Worm (Caenorhabditis elegans): ENCODE measurements around the gene Y11D7A.8.

Gene Y11D7A.8

DNA sequence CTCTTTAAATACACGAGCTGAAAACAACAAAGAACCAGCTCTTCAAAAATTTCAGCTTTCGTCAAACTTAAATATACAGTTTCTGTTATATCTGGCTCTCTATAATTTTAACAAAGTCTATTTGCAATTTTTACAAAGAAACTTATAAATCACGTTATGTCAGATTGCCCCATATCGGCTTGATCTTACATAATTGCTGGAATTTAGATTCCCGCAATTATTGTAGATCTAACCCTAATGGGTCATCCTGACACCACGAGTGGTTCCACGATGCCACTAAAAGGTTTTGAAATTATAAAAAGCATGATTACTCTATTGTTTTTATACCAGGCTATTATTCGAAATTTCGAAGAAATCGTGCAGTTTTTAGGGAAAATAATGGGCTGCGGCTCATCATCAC lies at the start of gene Y11D7A.8:
TSS of gene Y11D7A.8 (plus strand) at position 301 of the 400 bp plus-strand sequence.
- TF ChIP-seq him-1 (tag; optimal IDR thresholded peaks at IDR 0.05) (no peak), W03F9.2 (tag; optimal IDR thresholded peaks at IDR 0.05) (no peak), dao-5 (tag; optimal IDR thresholded peaks at IDR 0.05) (no peak)

ce11 chrIV:9210841-9211240 lies 40.3 kb upstream of the Y11D7A.8 start:
- TF ChIP-seq W03F9.2 (tag; optimal IDR thresholded peaks at IDR 0.05) (no peak), dao-5 (tag; optimal IDR thresholded peaks at IDR 0.05) (no peak), him-1 (tag; optimal IDR thresholded peaks at IDR 0.05) (no peak)

ce11 chrIV:9212121-9212520 lies 39.1 kb upstream of the Y11D7A.8 start, which contains the start of gene C46C2.6:
C46C2.6 (plus strand) TSS chrIV:9212421.
- TF ChIP-seq him-1 (tag; optimal IDR thresholded peaks at IDR 0.05) (no peak), W03F9.2 (tag; optimal IDR thresholded peaks at IDR 0.05) (no peak), dao-5 (tag; optimal IDR thresholded peaks at IDR 0.05) (no peak)

DNA sequence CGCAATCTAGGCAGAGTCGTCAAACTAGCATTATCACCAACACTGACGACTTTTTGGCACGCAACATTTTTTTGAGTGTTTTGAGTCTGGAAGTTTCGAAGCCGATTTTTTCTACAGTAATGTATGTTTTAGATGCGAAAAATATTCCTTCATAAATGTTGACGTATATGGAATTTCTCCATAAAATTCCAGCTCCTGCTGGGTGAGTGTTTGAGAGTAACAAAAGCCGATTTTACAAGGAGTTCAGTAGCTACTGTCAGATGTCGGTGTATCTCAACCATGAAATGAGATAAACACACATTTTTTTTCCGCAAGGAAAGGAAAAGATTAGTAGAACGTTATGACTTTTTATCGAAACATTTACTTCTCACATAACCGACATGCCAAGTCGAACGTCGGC lies 36.4 kb upstream of the Y11D7A.8 start:
- no peak for TF ChIP-seq W03F9.2 (tag; optimal IDR thresholded peaks at IDR 0.05)
- no peak for TF ChIP-seq dao-5 (tag; optimal IDR thresholded peaks at IDR 0.05)
- no peak for TF ChIP-seq him-1 (tag; optimal IDR thresholded peaks at IDR 0.05)

ce11 chrIV:9215824-9216223 lies 35.4 kb upstream of the Y11D7A.8 start:
- TF ChIP-seq W03F9.2 (tag; optimal IDR thresholded peaks at IDR 0.05) (no peak), dao-5 (tag; optimal IDR thresholded peaks at IDR 0.05) (no peak)

DNA sequence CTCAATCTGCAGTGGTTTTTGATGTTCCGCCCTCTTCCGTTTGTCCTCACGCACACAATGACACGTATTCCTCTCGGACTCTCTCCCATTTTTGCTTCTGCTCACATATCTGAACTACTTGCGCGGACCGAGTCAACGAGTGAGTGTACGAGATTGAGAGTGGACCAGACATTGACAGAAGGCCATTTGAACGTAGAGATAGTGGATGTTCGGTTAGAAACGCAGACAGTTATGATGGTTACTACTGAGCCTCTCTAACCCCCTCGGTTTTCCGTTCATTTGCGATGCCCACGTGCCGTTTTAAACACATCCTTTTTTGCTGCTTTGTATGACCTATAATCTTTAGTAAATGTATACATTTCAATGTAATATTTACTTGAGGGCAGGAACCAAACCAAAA lies 34.7 kb upstream of the Y11D7A.8 start:
- TF ChIP-seq him-1 (tag; optimal IDR thresholded peaks at IDR 0.05) (no peak), W03F9.2 (tag; optimal IDR thresholded peaks at IDR 0.05) (no peak), dao-5 (tag; optimal IDR thresholded peaks at IDR 0.05) (no peak)

ce11 chrIV:9216956-9217355 lies 34.2 kb upstream of the Y11D7A.8 start:
- TF ChIP-seq dao-5 (tag; optimal IDR thresholded peaks at IDR 0.05) (no peak), W03F9.2 (tag; optimal IDR thresholded peaks at IDR 0.05) (no peak), him-1 (tag; optimal IDR thresholded peaks at IDR 0.05) (no peak)

- TF ChIP-seq W03F9.2 (tag; optimal IDR thresholded peaks at IDR 0.05), result no peak
- TF ChIP-seq dao-5 (tag; optimal IDR thresholded peaks at IDR 0.05), result no peak
- TF ChIP-seq him-1 (tag; optimal IDR thresholded peaks at IDR 0.05), result no peak
Measured at ce11 chrIV:9217426-9217825, 33.8 kb upstream of the Y11D7A.8 start, which contains the start of gene C46C2.2. C46C2.2 (plus strand) TSS chrIV:9217726.

ce11 chrIV:9218415-9218814 lies 32.8 kb upstream of the Y11D7A.8 start:
- TF ChIP-seq him-1 (tag; optimal IDR thresholded peaks at IDR 0.05) (no peak), W03F9.2 (tag; optimal IDR thresholded peaks at IDR 0.05) (no peak), dao-5 (tag; optimal IDR thresholded peaks at IDR 0.05) (no peak)

ce11 chrIV:9224825-9225224 lies 26.4 kb upstream of the Y11D7A.8 start, which contains the start of gene C46C2.3:
C46C2.3 (plus strand) TSS chrIV:9225125.
- TF ChIP-seq dao-5 (tag; optimal IDR thresholded peaks at IDR 0.05) (no peak), W03F9.2 (tag; optimal IDR thresholded peaks at IDR 0.05) (no peak), him-1 (tag; optimal IDR thresholded peaks at IDR 0.05) (no peak)

DNA sequence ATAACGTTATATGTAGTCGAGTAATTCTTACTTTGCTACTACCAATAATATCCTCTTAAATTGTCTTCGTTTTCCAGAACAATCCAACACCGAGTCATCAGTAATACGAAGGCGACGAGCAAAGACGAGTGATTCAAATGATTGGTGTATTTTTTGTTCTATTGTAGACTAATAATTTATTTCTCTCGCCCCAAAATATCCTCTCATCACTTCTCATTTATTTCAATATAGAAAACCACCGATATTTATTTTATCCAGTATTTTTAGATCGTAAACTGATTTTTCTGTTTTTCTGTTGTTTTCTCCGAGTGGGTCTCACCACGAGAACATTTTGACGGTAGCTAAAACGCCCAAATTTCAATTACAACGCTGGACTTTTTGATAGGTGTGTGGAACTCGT lies 23.5 kb upstream of the Y11D7A.8 start:
- TF ChIP-seq W03F9.2 (tag; optimal IDR thresholded peaks at IDR 0.05) (no peak), dao-5 (tag; optimal IDR thresholded peaks at IDR 0.05) (no peak), him-1 (tag; optimal IDR thresholded peaks at IDR 0.05) (no peak)

ce11 chrIV:9232421-9233141 lies 18.6 kb upstream of the Y11D7A.8 start, which contains the start of gene Y11D7A.3:
Y11D7A.3 (plus strand) TSS chrIV:9233091.
- TF ChIP-seq dao-5 (tag; optimal IDR thresholded peaks at IDR 0.05) (no peak), him-1 (tag; optimal IDR thresholded peaks at IDR 0.05) (no peak), W03F9.2 (tag; optimal IDR thresholded peaks at IDR 0.05) (no peak)

DNA sequence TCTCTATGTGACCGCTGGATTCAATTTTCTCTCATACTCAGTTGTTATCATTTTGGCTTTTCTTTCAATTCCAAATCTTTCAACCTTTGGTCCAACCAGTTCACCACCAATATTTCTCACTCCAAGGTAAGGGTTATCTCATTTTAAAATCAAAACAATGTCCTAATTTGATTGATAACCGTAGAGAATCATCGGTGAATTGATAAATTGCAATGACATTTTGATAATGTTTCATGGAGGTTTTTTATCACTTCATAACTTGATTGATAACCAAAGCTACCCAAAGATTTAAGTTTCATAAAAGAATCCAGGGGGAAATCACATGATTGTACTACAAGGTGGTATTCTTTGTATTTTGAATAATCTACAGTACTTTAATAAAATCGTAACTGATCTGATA lies 12.0 kb upstream of the Y11D7A.8 start:
- no peak for TF ChIP-seq W03F9.2 (tag; optimal IDR thresholded peaks at IDR 0.05)
- TF ChIP-seq him-1 (tag; optimal IDR thresholded peaks at IDR 0.05), result no peak
- TF ChIP-seq dao-5 (tag; optimal IDR thresholded peaks at IDR 0.05), result no peak

ce11 chrIV:9243670-9244069 lies 7.5 kb upstream of the Y11D7A.8 start, which contains the start of gene rab-28:
rab-28 (minus strand) TSS chrIV:9244012.
- TF ChIP-seq W03F9.2 (tag; optimal IDR thresholded peaks at IDR 0.05) (no peak), him-1 (tag; optimal IDR thresholded peaks at IDR 0.05) (no peak), dao-5 (tag; optimal IDR thresholded peaks at IDR 0.05) (no peak)

DNA sequence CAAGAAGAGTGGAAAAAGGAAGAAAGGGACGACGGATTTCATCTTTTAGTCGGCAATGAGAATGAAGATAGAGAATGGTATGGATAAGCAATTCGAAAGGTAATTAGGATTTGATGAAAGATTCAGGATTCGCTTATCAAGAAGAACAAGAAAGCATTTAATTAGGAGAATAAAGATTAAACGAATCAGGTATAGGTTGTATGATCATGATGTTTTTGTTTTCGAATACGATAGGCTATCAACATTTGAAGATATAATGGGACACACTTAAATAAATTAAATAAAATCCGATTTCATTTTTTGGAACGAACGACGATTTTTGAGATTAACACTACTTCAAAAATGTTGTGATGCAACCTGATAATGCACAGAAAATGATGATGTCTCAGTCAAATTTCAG lies 5.8 kb upstream of the Y11D7A.8 start, which contains the start of gene Y11D7A.5:
TSS of gene Y11D7A.5 (minus strand) at position 101 of the 400 bp plus-strand sequence.
- TF ChIP-seq him-1 (tag; optimal IDR thresholded peaks at IDR 0.05) (no peak), dao-5 (tag; optimal IDR thresholded peaks at IDR 0.05) (no peak), W03F9.2 (tag; optimal IDR thresholded peaks at IDR 0.05) (no peak)

All from whole organism, L4/young adult.